Worm (Caenorhabditis elegans): ENCODE data around the gene B0507.4.

Gene B0507.4

DNA sequence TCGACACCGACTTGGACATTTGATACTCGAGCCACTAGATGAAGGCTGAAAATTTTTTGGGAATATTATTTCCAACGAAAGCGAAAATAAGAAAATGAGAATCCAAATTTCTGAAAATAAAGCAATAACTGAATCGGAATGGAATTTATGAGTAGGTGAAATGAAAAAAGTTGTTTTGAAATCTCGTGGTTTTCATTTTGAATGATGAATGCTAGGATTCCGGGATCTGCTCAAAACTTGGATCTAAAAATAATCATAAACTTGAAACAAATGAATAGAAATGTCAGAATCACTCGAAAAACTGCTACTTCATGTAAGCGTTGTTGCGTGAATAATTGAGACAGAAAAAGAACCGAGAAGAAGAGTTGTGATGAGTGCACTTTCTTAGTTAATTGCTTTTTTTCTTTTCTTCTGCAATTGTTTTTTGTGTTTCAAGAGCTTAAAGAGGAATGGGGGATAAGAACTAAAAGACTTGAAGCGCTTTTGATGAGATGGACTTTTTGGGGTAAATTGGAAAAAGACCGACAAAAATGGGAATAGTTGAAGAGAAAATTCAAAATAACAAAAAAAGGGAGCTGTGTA is 46.3 kb downstream of the B0507.4 start, which contains the start of gene magu-2:
magu-2 (minus strand) TSS at position 51 of the 582 bp plus-strand sequence.
- no peak for TF ChIP-seq ztf-4 (tag; optimal IDR thresholded peaks at IDR 0.05)

DNA sequence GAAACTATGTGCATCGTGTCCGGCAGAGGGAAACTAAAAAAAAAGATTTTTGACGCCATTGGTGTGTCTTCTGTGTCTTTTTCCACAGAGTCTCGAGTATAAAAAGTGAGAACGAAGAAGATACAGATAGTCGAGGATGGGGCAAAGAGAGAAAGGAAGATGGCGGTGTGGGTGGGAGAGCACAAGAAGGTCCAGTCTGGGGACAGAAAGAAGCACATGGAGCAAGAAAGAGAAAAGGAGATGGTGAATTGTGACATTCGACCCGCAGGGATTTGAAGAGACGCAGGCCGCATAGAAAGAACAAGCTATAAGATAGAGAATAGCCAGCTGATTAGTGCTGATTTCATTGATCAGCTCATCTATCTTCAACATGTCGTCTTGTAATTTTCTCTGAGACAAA is 47.5 kb downstream of the B0507.4 start:
- TF ChIP-seq nhr-23 (tag; optimal IDR thresholded peaks at IDR 0.05): no peak
- TF ChIP-seq unc-55 (GFP tag; optimal IDR thresholded peaks at IDR 0.05): no peak
- no peak for TF ChIP-seq mbf-1 (tag; optimal IDR thresholded peaks at IDR 0.05)
- TF ChIP-seq ama-1 (optimal IDR thresholded peaks at IDR 0.05): no peak
- TF ChIP-seq sma-9 (GFP tag; optimal IDR thresholded peaks at IDR 0.05): peak; percentile 67
- no peak for TF ChIP-seq sma-9 (tag; optimal IDR thresholded peaks at IDR 0.05)
- TF ChIP-seq ztf-4 (tag; optimal IDR thresholded peaks at IDR 0.05): no peak
- TF ChIP-seq ZK546.5 (tag; optimal IDR thresholded peaks at IDR 0.05): no peak
- no peak for TF ChIP-seq sem-4 (tag; optimal IDR thresholded peaks at IDR 0.05)
- TF ChIP-seq aly-2 (tag; optimal IDR thresholded peaks at IDR 0.05): no peak
- no peak for TF ChIP-seq egl-27 (tag; optimal IDR thresholded peaks at IDR 0.05)
- TF ChIP-seq nhr-10 (tag; optimal IDR thresholded peaks at IDR 0.05): no peak
- no peak for TF ChIP-seq elt-1 (tag; optimal IDR thresholded peaks at IDR 0.05)
- no peak for TF ChIP-seq ztf-11 (tag; optimal IDR thresholded peaks at IDR 0.05)
- TF ChIP-seq unc-62 (GFP tag; optimal IDR thresholded peaks at IDR 0.05): no peak
- TF ChIP-seq nhr-77 (tag; optimal IDR thresholded peaks at IDR 0.05): no peak
- no peak for TF ChIP-seq ceh-16 (tag; optimal IDR thresholded peaks at IDR 0.05)
- TF ChIP-seq nhr-11 (tag; optimal IDR thresholded peaks at IDR 0.05): no peak
- TF ChIP-seq ztf-1 (GFP tag; conservative IDR thresholded peaks at IDR 0.05): no peak
- no peak for TF ChIP-seq Y55F3AM.14 (GFP tag; optimal IDR thresholded peaks at IDR 0.05)
- peak; percentile 34 for TF ChIP-seq nhr-129 (tag; optimal IDR thresholded peaks at IDR 0.05)
- TF ChIP-seq mdl-1 (tag; optimal IDR thresholded peaks at IDR 0.05): peak in 1 of 2 experiments; percentile 13
- TF ChIP-seq F13H6.1 (tag; optimal IDR thresholded peaks at IDR 0.05): peak; percentile 77
- TF ChIP-seq unc-39 (tag; optimal IDR thresholded peaks at IDR 0.05): no peak
- TF ChIP-seq sma-3 (GFP tag; optimal IDR thresholded peaks at IDR 0.05): no peak
- peak; percentile 6 for TF ChIP-seq zag-1 (tag; optimal IDR thresholded peaks at IDR 0.05)
- TF ChIP-seq lin-13 (GFP tag; optimal IDR thresholded peaks at IDR 0.05): no peak
- no peak for TF ChIP-seq lin-11 (tag; optimal IDR thresholded peaks at IDR 0.05)

ce11 chrV:8805047-8805446 is 50.3 kb downstream of the B0507.4 start:
- no peak for TF ChIP-seq lin-39 (tag; optimal IDR thresholded peaks at IDR 0.05)
- TF ChIP-seq nhr-10 (tag; optimal IDR thresholded peaks at IDR 0.05): no peak
- TF ChIP-seq sma-9 (GFP tag; optimal IDR thresholded peaks at IDR 0.05): peak; percentile 11
- no peak for TF ChIP-seq sma-9 (tag; optimal IDR thresholded peaks at IDR 0.05)

Data from whole organism, L2 larva.